Worm (Caenorhabditis elegans) whole organism, young adult: Measurements from ENCODE around the gene trxr-1.
A peak's percentile ranks its signal among the peaks of the same experiment; 100 is the strongest.

Source experiments
- B0035.1 ChIP-seq: sonication (generic microtip); optimal IDR thresholded peaks from 2 replicates; lab custom pipeline; 2016; ENCODE audit warnings: missing genetic modification characterization, mild to moderate bottlenecking, missing compliant biosample characterization, missing genotype, missing genetic modification reagents
- F37B4.10 ChIP-seq: fragments of 200-800 bp; sonication (Bioruptor generic); IDR thresholded peaks from 2 replicates; pipeline ENCODE4 v1.3.6; 2022; ENCODE audit warnings: missing genetic modification characterization, missing compliant biosample characterization
- F55B11.4 ChIP-seq: sonication (generic microtip); optimal IDR thresholded peaks from 2 replicates; lab custom pipeline; 2016; ENCODE audit warnings: missing compliant biosample characterization, missing genetic modification characterization, borderline replicate concordance; ENCODE audit not compliant: insufficient read depth
- F57A8.1 ChIP-seq: fragments of 200-800 bp; sonication (Bioruptor generic); optimal IDR thresholded peaks from 2 replicates; lab custom pipeline; 2018; ENCODE audit warnings: mild to moderate bottlenecking, missing genetic modification characterization, moderate library complexity, missing compliant biosample characterization
- F57C9.4 ChIP-seq: sonication (generic microtip); optimal IDR thresholded peaks from 2 replicates; lab custom pipeline; 2017; ENCODE audit warnings: mild to moderate bottlenecking, missing genetic modification characterization, missing compliant biosample characterization
- T07F8.4 ChIP-seq: sonication (generic microtip); optimal IDR thresholded peaks from 2 replicates; lab custom pipeline; 2016; ENCODE audit warnings: mild to moderate bottlenecking, missing genetic modification characterization, moderate library complexity, missing compliant biosample characterization
- T26A5.8 ChIP-seq: sonication (generic microtip); optimal IDR thresholded peaks from 2 replicates; lab custom pipeline; 2016; ENCODE audit warnings: missing genetic modification characterization, missing compliant biosample characterization
- Y79H2A.3 ChIP-seq: fragments of 200-800 bp; sonication (Bioruptor generic); conservative IDR thresholded peaks from 2 replicates; pipeline ENCODE4 v1.3.6; 2022; ENCODE audit warnings: missing genetic modification reagents, missing genetic modification characterization, missing compliant biosample characterization
- ama-1 ChIP-seq, 3 experiments: fragments of 150-350 bp in 1 of 3; sonication (generic microtip) in 2 of 3; optimal IDR thresholded peaks; 2 replicates each; lab custom pipeline; 2014 to 2018; ENCODE audit warnings: missing biosample characterization in 2 of 3, missing genetic modification characterization in 2 of 3, missing genetic modification reagents in 2 of 3
- attf-6 ChIP-seq: fragments of 200-800 bp; sonication (Bioruptor generic); IDR thresholded peaks from 2 replicates; pipeline ENCODE4 v1.3.6; 2022; ENCODE audit warnings: missing genetic modification reagents, missing genetic modification characterization, missing compliant biosample characterization
- bed-1 ChIP-seq: fragments of 200-800 bp; sonication (Bioruptor generic); IDR thresholded peaks from 2 replicates; pipeline ENCODE4 v1.3.6; 2022; ENCODE audit warnings: missing genetic modification reagents, missing genetic modification characterization, missing compliant biosample characterization
- bed-2 ChIP-seq: fragments of 200-800 bp; sonication (Bioruptor generic); IDR thresholded peaks from 2 replicates; pipeline ENCODE4 v1.3.6; 2022; ENCODE audit warnings: missing genetic modification reagents, missing genetic modification characterization, missing compliant biosample characterization
- ccch-3 ChIP-seq: fragments of 200-800 bp; sonication (Bioruptor generic); optimal IDR thresholded peaks from 2 replicates; lab custom pipeline; 2018; ENCODE audit warnings: mild to moderate bottlenecking, missing genetic modification characterization, missing compliant biosample characterization
- cebp-1 ChIP-seq, 2 experiments: fragments of 200-800 bp in 1 of 2; sonication (Bioruptor generic) in 1 of 2; sonication (generic microtip) in 1 of 2; IDR thresholded peaks in 1 of 2; optimal IDR thresholded peaks in 1 of 2; 2 replicates each; pipeline versions ENCODE4 v1.3.6 to Lab custom; 2017 to 2022; ENCODE audit warnings: missing compliant biosample characterization in 2 of 2, missing genetic modification characterization in 2 of 2, mild to moderate bottlenecking in 1 of 2, missing genetic modification reagents in 1 of 2, moderate library complexity in 1 of 2
- ceh-40 ChIP-seq: fragments of 200-800 bp; sonication (Bioruptor generic); IDR thresholded peaks from 2 replicates; pipeline ENCODE4 v1.3.6; 2022; ENCODE audit warnings: missing genetic modification characterization, missing compliant biosample characterization
- ceh-91 ChIP-seq: fragments of 200-800 bp; sonication (Bioruptor generic); IDR thresholded peaks from 2 replicates; pipeline ENCODE4 v1.3.6; 2022; ENCODE audit warnings: missing genetic modification reagents, missing genetic modification characterization, missing compliant biosample characterization
- egl-18 ChIP-seq: fragments of 200-800 bp; sonication (Bioruptor generic); IDR thresholded peaks from 2 replicates; pipeline ENCODE4 v1.3.6; 2022; ENCODE audit warnings: missing genetic modification reagents, missing genetic modification characterization, missing compliant biosample characterization
- hrde-1 ChIP-seq: sonication (generic microtip); optimal IDR thresholded peaks from 2 replicates; lab custom pipeline; 2016; ENCODE audit warnings: missing genetic modification characterization, mild to moderate bottlenecking, missing compliant biosample characterization, moderate library complexity, missing genotype, missing genetic modification reagents, borderline replicate concordance
- lag-1 ChIP-seq: fragments of 200-800 bp; sonication (Bioruptor generic); IDR thresholded peaks from 2 replicates; pipeline ENCODE4 v1.3.6; 2022; ENCODE audit warnings: missing genetic modification reagents, missing genetic modification characterization, missing compliant biosample characterization
- lsl-1 ChIP-seq: fragments of 200-800 bp; sonication (Bioruptor generic); optimal IDR thresholded peaks from 2 replicates; lab custom pipeline; 2018; ENCODE audit warnings: mild to moderate bottlenecking, missing genetic modification characterization, moderate library complexity, missing compliant biosample characterization
- mcd-1 ChIP-seq: fragments of 200-800 bp; sonication (Bioruptor generic); IDR thresholded peaks from 2 replicates; pipeline ENCODE4 v1.3.6; 2022; ENCODE audit warnings: missing genetic modification reagents, missing genetic modification characterization, missing compliant biosample characterization
- mxl-1 ChIP-seq: sonication (generic microtip); optimal IDR thresholded peaks from 2 replicates; lab custom pipeline; 2016; ENCODE audit warnings: missing genetic modification characterization, missing compliant biosample characterization
- nfya-2 ChIP-seq: fragments of 200-800 bp; sonication (Bioruptor generic); IDR thresholded peaks from 2 replicates; pipeline ENCODE4 v1.3.6; 2022; ENCODE audit warnings: missing genetic modification reagents, missing genetic modification characterization, missing compliant biosample characterization
- nhr-27 ChIP-seq: fragments of 200-800 bp; sonication (Bioruptor generic); optimal IDR thresholded peaks from 2 replicates; lab custom pipeline; 2018; ENCODE audit warnings: mild to moderate bottlenecking, missing genetic modification characterization, moderate library complexity, missing compliant biosample characterization
- nhr-80 ChIP-seq: sonication (generic microtip); optimal IDR thresholded peaks from 2 replicates; lab custom pipeline; 2016; ENCODE audit warnings: missing genetic modification characterization, missing compliant biosample characterization
- pbrm-1 ChIP-seq: fragments of 200-800 bp; sonication (Bioruptor generic); IDR thresholded peaks from 2 replicates; pipeline ENCODE4 v1.3.6; 2022; ENCODE audit warnings: missing genetic modification reagents, missing genetic modification characterization, missing compliant biosample characterization
- rcor-1 ChIP-seq: fragments of 200-800 bp; sonication (Bioruptor generic); IDR thresholded peaks from 2 replicates; pipeline ENCODE4 v1.3.6; 2022; ENCODE audit warnings: missing genetic modification reagents, missing genetic modification characterization, missing compliant biosample characterization
- repo-1 ChIP-seq: sonication (generic microtip); optimal IDR thresholded peaks from 2 replicates; lab custom pipeline; 2017; ENCODE audit warnings: mild to moderate bottlenecking, missing genetic modification characterization, missing compliant biosample characterization
- sdz-38 ChIP-seq: sonication (generic microtip); optimal IDR thresholded peaks from 2 replicates; lab custom pipeline; 2016; ENCODE audit warnings: missing genotype, missing genetic modification characterization, missing compliant biosample characterization
- snpc-1.1 ChIP-seq: sonication (generic microtip); optimal IDR thresholded peaks from 2 replicates; lab custom pipeline; 2017; ENCODE audit warnings: missing genetic modification characterization, mild to moderate bottlenecking, missing compliant biosample characterization, antibody characterized with exemption, moderate library complexity, missing genotype, missing genetic modification reagents; ENCODE audit not compliant: insufficient read depth
- somi-1 ChIP-seq: fragments of 200-800 bp; sonication (Bioruptor generic); optimal IDR thresholded peaks from 2 replicates; lab custom pipeline; 2018; ENCODE audit warnings: mild to moderate bottlenecking, missing genetic modification characterization, missing compliant biosample characterization
- unc-62 ChIP-seq: fragments of 150-350 bp; optimal IDR thresholded peaks from 2 replicates; lab custom pipeline; 2014; ENCODE audit warnings: missing biosample characterization, missing genetic modification reagents, missing genetic modification characterization
- zfh-2 ChIP-seq: fragments of 200-800 bp; sonication (Bioruptor generic); conservative IDR thresholded peaks from 2 replicates; pipeline ENCODE4 v1.3.6; 2022; ENCODE audit warnings: missing genetic modification reagents, missing genetic modification characterization, missing compliant biosample characterization
- zim-3 ChIP-seq: sonication (generic microtip); optimal IDR thresholded peaks from 2 replicates; lab custom pipeline; 2017; ENCODE audit warnings: mild to moderate bottlenecking, missing genetic modification characterization, moderate library complexity, missing compliant biosample characterization
- ztf-3 ChIP-seq: fragments of 200-800 bp; sonication (Bioruptor generic); optimal IDR thresholded peaks from 2 replicates; lab custom pipeline; 2018; ENCODE audit warnings: mild to moderate bottlenecking, missing genetic modification characterization, missing compliant biosample characterization
- ztf-6 ChIP-seq: fragments of 200-800 bp; sonication (Bioruptor generic); IDR thresholded peaks from 2 replicates; pipeline ENCODE4 v1.3.6; 2022; ENCODE audit warnings: missing genetic modification reagents, missing genetic modification characterization, missing compliant biosample characterization

Gene trxr-1

ce11 chrIV:7049672-7050206 is 38.0 kb downstream of the trxr-1 start, which contains the start of gene nhr-105 (continued):
- TF ChIP-seq ztf-3 (GFP tag; lab: Kevin White, UChicago) (no peak), rcor-1 (GFP tag; lab: Robert Waterston, UW) (no peak), nfya-2 (GFP tag; lab: Robert Waterston, UW) (no peak), unc-62 (peak; percentile 36), T07F8.4 (tag; lab: Kevin White, UChicago) (no peak), lag-1 (GFP tag; lab: Robert Waterston, UW) (no peak), F57C9.4 (no peak), pbrm-1 (no peak), sdz-38 (tag; lab: Kevin White, UChicago) (no peak), hrde-1 (tag; lab: Kevin White, UChicago) (no peak), nhr-80 (peak; percentile 41), lsl-1 (GFP tag; lab: Kevin White, UChicago) (no peak), snpc-1.1 (tag; lab: Kevin White, UChicago) (no peak), somi-1 (GFP tag; lab: Kevin White, UChicago) (peak; percentile 63), ceh-91 (GFP tag; lab: Robert Waterston, UW) (no peak), zfh-2 (GFP tag; lab: Robert Waterston, UW) (no peak), bed-1 (no peak), ceh-40 (GFP tag; lab: Robert Waterston, UW) (no peak), mxl-1 (tag; lab: Kevin White, UChicago) (no peak), F57A8.1 (no peak), ccch-3 (GFP tag; lab: Kevin White, UChicago) (no peak), egl-18 (GFP tag; lab: Robert Waterston, UW) (no peak), ama-1 (optimal IDR thresholded peaks at IDR 0.05; lab: Kevin White, UChicago) (peak; percentile 36), ama-1 (GFP tag; optimal IDR thresholded peaks at IDR 0.05; lab: Kevin White, UChicago) (no peak), nhr-27 (tag; lab: Kevin White, UChicago) (no peak), zim-3 (tag; lab: Kevin White, UChicago) (no peak), T26A5.8 (tag; lab: Kevin White, UChicago) (no peak), B0035.1 (no peak), F37B4.10 (no peak), cebp-1 (GFP tag; IDR thresholded peaks at IDR 0.05; lab: Robert Waterston, UW) (no peak), cebp-1 (tag; optimal IDR thresholded peaks at IDR 0.05; lab: Kevin White, UChicago) (peak; percentile 63)

ce11 chrIV:7051515-7051914 is 39.8 kb downstream of the trxr-1 start:
- TF ChIP-seq ztf-6 = no peak
- TF ChIP-seq egl-18 (GFP tag; lab: Robert Waterston, UW) = no peak
- TF ChIP-seq ama-1 (optimal IDR thresholded peaks at IDR 0.05; lab: Kevin White, UChicago) = peak; percentile 63
- TF ChIP-seq ama-1 (GFP tag; optimal IDR thresholded peaks at IDR 0.05; lab: Kevin White, UChicago) = no peak
- peak; percentile 27 for TF ChIP-seq F57C9.4
- peak; percentile 26 for TF ChIP-seq zim-3 (tag; lab: Kevin White, UChicago)
- no peak for TF ChIP-seq bed-2 (GFP tag; lab: Robert Waterston, UW)
- TF ChIP-seq attf-6 (GFP tag; lab: Robert Waterston, UW) = no peak
- no peak for TF ChIP-seq mcd-1 (GFP tag; lab: Robert Waterston, UW)
- no peak for TF ChIP-seq Y79H2A.3 (GFP tag; lab: Robert Waterston, UW)
- TF ChIP-seq unc-62 = no peak
- no peak for TF ChIP-seq lsl-1 (GFP tag; lab: Kevin White, UChicago)
- no peak for TF ChIP-seq F55B11.4 (tag; lab: Kevin White, UChicago)
- TF ChIP-seq repo-1 (tag; lab: Kevin White, UChicago) = no peak
